Worm (Caenorhabditis elegans) whole organism, young adult: ENCODE data around the gene Y65A5A.1.
"Not testable (repeated sequence)": the region's sequence is repeated elsewhere in the genome, so short reads cannot be mapped to it uniquely, and the experiment has no call there.

Experiments used
- C17E4.6 ChIP-seq: fragments of 200-800 bp; sonication (Bioruptor generic); IDR thresholded peaks from 2 replicates; pipeline ENCODE4 v1.3.6; 2022; ENCODE audit warnings: missing genetic modification reagents, missing genetic modification characterization, missing compliant biosample characterization
- D2030.7 ChIP-seq: fragments of 200-800 bp; sonication (Bioruptor generic); IDR thresholded peaks from 2 replicates; pipeline ENCODE4 v1.3.6; 2022; ENCODE audit warnings: missing genetic modification reagents, missing genetic modification characterization, missing compliant biosample characterization
- F37B4.10 ChIP-seq: fragments of 200-800 bp; sonication (Bioruptor generic); IDR thresholded peaks from 2 replicates; pipeline ENCODE4 v1.3.6; 2022; ENCODE audit warnings: missing genetic modification characterization, missing compliant biosample characterization
- F49E8.2 ChIP-seq: sonication (generic microtip); optimal IDR thresholded peaks from 3 replicates; lab custom pipeline; 2017; ENCODE audit warnings: missing genetic modification characterization, mild to moderate bottlenecking, missing compliant biosample characterization, antibody characterized with exemption, moderate library complexity; ENCODE audit not compliant: insufficient read depth
- F55B11.4 ChIP-seq: sonication (generic microtip); optimal IDR thresholded peaks from 2 replicates; lab custom pipeline; 2016; ENCODE audit warnings: missing compliant biosample characterization, missing genetic modification characterization, borderline replicate concordance; ENCODE audit not compliant: insufficient read depth
- F57C9.4 ChIP-seq: sonication (generic microtip); optimal IDR thresholded peaks from 2 replicates; lab custom pipeline; 2017; ENCODE audit warnings: mild to moderate bottlenecking, missing genetic modification characterization, missing compliant biosample characterization
- K11D2.4 ChIP-seq: fragments of 200-800 bp; sonication (Bioruptor generic); IDR thresholded peaks from 2 replicates; pipeline ENCODE4 v1.3.6; 2022; ENCODE audit warnings: missing genetic modification reagents, missing genetic modification characterization, missing compliant biosample characterization
- T26A5.8 ChIP-seq: sonication (generic microtip); optimal IDR thresholded peaks from 2 replicates; lab custom pipeline; 2016; ENCODE audit warnings: missing genetic modification characterization, missing compliant biosample characterization
- Y53F4B.3 ChIP-seq: fragments of 200-800 bp; sonication (Bioruptor generic); IDR thresholded peaks from 2 replicates; pipeline ENCODE4 v1.3.6; 2022; ENCODE audit warnings: missing genetic modification reagents, missing genetic modification characterization, missing compliant biosample characterization
- Y56A3A.18 ChIP-seq: fragments of 200-800 bp; sonication (Bioruptor generic); IDR thresholded peaks from 2 replicates; pipeline ENCODE4 v1.3.6; 2022; ENCODE audit warnings: missing genetic modification reagents, missing genetic modification characterization, missing compliant biosample characterization
- ZK185.1 ChIP-seq: sonication (generic microtip); optimal IDR thresholded peaks from 2 replicates; lab custom pipeline; 2016; ENCODE audit warnings: mild to moderate bottlenecking, missing genetic modification characterization, missing compliant biosample characterization; ENCODE audit not compliant: poor library complexity, severe bottlenecking
- athp-1 ChIP-seq: sonication (generic microtip); optimal IDR thresholded peaks from 2 replicates; lab custom pipeline; 2017; ENCODE audit warnings: mild to moderate bottlenecking, missing genetic modification characterization, missing compliant biosample characterization
- attf-6 ChIP-seq: fragments of 200-800 bp; sonication (Bioruptor generic); IDR thresholded peaks from 2 replicates; pipeline ENCODE4 v1.3.6; 2022; ENCODE audit warnings: missing genetic modification reagents, missing genetic modification characterization, missing compliant biosample characterization
- cebp-2 ChIP-seq: fragments of 200-800 bp; sonication (Bioruptor generic); IDR thresholded peaks from 2 replicates; pipeline ENCODE4 v1.3.6; 2022; ENCODE audit warnings: missing genetic modification characterization, missing compliant biosample characterization
- ceh-27 ChIP-seq: fragments of 200-800 bp; sonication (Bioruptor generic); optimal IDR thresholded peaks from 2 replicates; lab custom pipeline; 2018; ENCODE audit warnings: mild to moderate bottlenecking, missing genetic modification characterization, moderate library complexity, missing compliant biosample characterization
- dox-1 ChIP-seq: fragments of 200-800 bp; sonication (Bioruptor generic); IDR thresholded peaks from 2 replicates; pipeline ENCODE4 v1.3.6; 2022; ENCODE audit warnings: missing genetic modification reagents, missing genetic modification characterization, missing compliant biosample characterization
- egl-18 ChIP-seq: fragments of 200-800 bp; sonication (Bioruptor generic); IDR thresholded peaks from 2 replicates; pipeline ENCODE4 v1.3.6; 2022; ENCODE audit warnings: missing genetic modification reagents, missing genetic modification characterization, missing compliant biosample characterization
- egl-44 ChIP-seq: fragments of 200-800 bp; sonication (Bioruptor generic); IDR thresholded peaks from 2 replicates; pipeline ENCODE4 v1.3.6; 2022; ENCODE audit warnings: missing genetic modification reagents, missing genetic modification characterization, missing compliant biosample characterization
- hlh-12 ChIP-seq: sonication (generic microtip); optimal IDR thresholded peaks from 2 replicates; lab custom pipeline; 2016; ENCODE audit warnings: missing genetic modification characterization, missing compliant biosample characterization
- hmg-1.2 ChIP-seq: fragments of 200-800 bp; sonication (Bioruptor generic); IDR thresholded peaks from 2 replicates; pipeline ENCODE4 v1.3.6; 2022; ENCODE audit warnings: missing genetic modification reagents, missing genetic modification characterization, missing compliant biosample characterization
- hmg-20 ChIP-seq: fragments of 200-800 bp; sonication (Bioruptor generic); IDR thresholded peaks from 2 replicates; pipeline ENCODE4 v1.3.6; 2022; ENCODE audit warnings: missing genetic modification reagents, missing genetic modification characterization, missing compliant biosample characterization
- let-526 ChIP-seq: fragments of 200-800 bp; sonication (Bioruptor generic); IDR thresholded peaks from 2 replicates; pipeline ENCODE4 v1.3.6; 2022; ENCODE audit warnings: missing genetic modification reagents, missing genetic modification characterization, missing compliant biosample characterization
- lsy-27 ChIP-seq: sonication (generic microtip); optimal IDR thresholded peaks from 2 replicates; lab custom pipeline; 2017; ENCODE audit warnings: missing genetic modification characterization, mild to moderate bottlenecking, missing compliant biosample characterization, antibody characterized with exemption, missing genotype, borderline replicate concordance; ENCODE audit not compliant: insufficient read depth
- mel-28 ChIP-seq: sonication (generic microtip); optimal IDR thresholded peaks from 2 replicates; lab custom pipeline; 2016; ENCODE audit warnings: borderline replicate concordance, mild to moderate bottlenecking, missing genetic modification characterization, missing compliant biosample characterization
- mes-4 ChIP-seq: sonication (generic microtip); optimal IDR thresholded peaks from 2 replicates; lab custom pipeline; 2016; ENCODE audit warnings: missing genotype, missing genetic modification characterization, missing compliant biosample characterization
- nhr-179 ChIP-seq: sonication (generic microtip); optimal IDR thresholded peaks from 2 replicates; lab custom pipeline; 2016; ENCODE audit warnings: mild to moderate bottlenecking, missing genetic modification characterization, missing compliant biosample characterization
- nhr-90 ChIP-seq: sonication (generic microtip); optimal IDR thresholded peaks from 2 replicates; lab custom pipeline; 2016; ENCODE audit warnings: missing genotype, mild to moderate bottlenecking, missing genetic modification characterization, missing compliant biosample characterization
- rcor-1 ChIP-seq: fragments of 200-800 bp; sonication (Bioruptor generic); IDR thresholded peaks from 2 replicates; pipeline ENCODE4 v1.3.6; 2022; ENCODE audit warnings: missing genetic modification reagents, missing genetic modification characterization, missing compliant biosample characterization
- snpc-1.1 ChIP-seq: sonication (generic microtip); optimal IDR thresholded peaks from 2 replicates; lab custom pipeline; 2017; ENCODE audit warnings: missing genetic modification characterization, mild to moderate bottlenecking, missing compliant biosample characterization, antibody characterized with exemption, moderate library complexity, missing genotype, missing genetic modification reagents; ENCODE audit not compliant: insufficient read depth
- snpc-1.3 ChIP-seq: sonication (generic microtip); optimal IDR thresholded peaks from 2 replicates; lab custom pipeline; 2017; ENCODE audit warnings: missing genetic modification characterization, mild to moderate bottlenecking, missing compliant biosample characterization, antibody characterized with exemption, moderate library complexity, missing genotype, missing genetic modification reagents; ENCODE audit not compliant: insufficient read depth
- snpc-4 ChIP-seq, 5 experiments: fragments of 150-350 bp in 1 of 5; sonication (generic microtip) in 4 of 5; optimal IDR thresholded peaks; 2 replicates each; lab custom pipeline; 2014 to 2018; ENCODE audit warnings: missing genetic modification characterization in 5 of 5, missing biosample characterization in 3 of 5, antibody characterized with exemption in 2 of 5, mild to moderate bottlenecking in 2 of 5, missing compliant biosample characterization in 2 of 5, missing genotype in 2 of 5, moderate library complexity in 2 of 5, missing genetic modification reagents in 1 of 5
- tbp1 ChIP-seq: fragments of 200-800 bp; sonication (Bioruptor generic); optimal IDR thresholded peaks from 2 replicates; lab custom pipeline; 2018; ENCODE audit warnings: mild to moderate bottlenecking, missing genetic modification characterization, missing compliant biosample characterization
- xnd-1 ChIP-seq: sonication (generic microtip); optimal IDR thresholded peaks from 2 replicates; lab custom pipeline; 2016; ENCODE audit warnings: missing genotype, missing genetic modification reagents, missing genetic modification characterization, missing compliant biosample characterization
- ztf-22 ChIP-seq: fragments of 200-800 bp; sonication (Bioruptor generic); optimal IDR thresholded peaks from 2 replicates; lab custom pipeline; 2018; ENCODE audit warnings: mild to moderate bottlenecking, missing genetic modification characterization, moderate library complexity, missing compliant biosample characterization
- ztf-28 ChIP-seq: fragments of 200-800 bp; sonication (Bioruptor generic); IDR thresholded peaks from 2 replicates; pipeline ENCODE4 v1.3.6; 2022; ENCODE audit warnings: missing genetic modification reagents, missing genetic modification characterization, missing compliant biosample characterization
- ztf-3 ChIP-seq: fragments of 200-800 bp; sonication (Bioruptor generic); optimal IDR thresholded peaks from 2 replicates; lab custom pipeline; 2018; ENCODE audit warnings: mild to moderate bottlenecking, missing genetic modification characterization, missing compliant biosample characterization

Y65A5A.1 gene

ce11 chrIV:16399776-16400368 lies at the start of gene Y65A5A.1 (continued):
- TF ChIP-seq ztf-22 (GFP tag; lab: Kevin White, UChicago): no peak
- TF ChIP-seq Y53F4B.3 (GFP tag; lab: Robert Waterston, UW): no peak
- TF ChIP-seq ztf-3 (GFP tag; lab: Kevin White, UChicago): no peak
- TF ChIP-seq rcor-1 (GFP tag; lab: Robert Waterston, UW): peak; percentile 46; the same call in 1 of the 2 replicates
- TF ChIP-seq Y56A3A.18 (GFP tag; lab: Robert Waterston, UW): 0 out of 2 replicates have a peak, but pooled peaks have one; percentile 34
- peak; percentile 93 for TF ChIP-seq attf-6
- TF ChIP-seq hmg-1.2: peak; percentile 55
- TF ChIP-seq ceh-27: no peak
- TF ChIP-seq C17E4.6 (GFP tag; lab: Robert Waterston, UW): no peak
- TF ChIP-seq snpc-1.3 (tag; lab: Kevin White, UChicago): peak; percentile 71
- no peak for TF ChIP-seq cebp-2 (GFP tag; lab: Robert Waterston, UW)
- TF ChIP-seq tbp1 (GFP tag; lab: Kevin White, UChicago): peak; percentile 89
- TF ChIP-seq let-526 (GFP tag; lab: Robert Waterston, UW): no peak
- TF ChIP-seq dox-1: peak; percentile 61; the same call in 1 of the 2 replicates
- TF ChIP-seq snpc-1.1 (tag; lab: Kevin White, UChicago): peak; percentile 55

- TF ChIP-seq F55B11.4 (tag; lab: Kevin White, UChicago) (no peak), T26A5.8 (tag; lab: Kevin White, UChicago) (no peak), K11D2.4 (GFP tag; lab: Robert Waterston, UW) (no peak), ztf-28 (GFP tag; lab: Robert Waterston, UW) (no peak), athp-1 (tag; lab: Kevin White, UChicago) (no peak), snpc-4 (GFP tag; optimal IDR thresholded peaks at IDR 0.05; lab: Kevin White, UChicago) (no peak), snpc-4 (tag; optimal IDR thresholded peaks at IDR 0.05; lab: Kevin White, UChicago) (peak in 1 of 4 experiments; percentile 63), attf-6 (0 out of 2 replicates have a peak, but pooled peaks have one; percentile 30), mel-28 (no peak), F49E8.2 (tag; lab: Kevin White, UChicago) (no peak), nhr-179 (tag; lab: Kevin White, UChicago) (no peak), hlh-12 (tag; lab: Kevin White, UChicago) (no peak), nhr-90 (tag; lab: Kevin White, UChicago) (no peak)
- TF ChIP-seq, all 124 proteins: peak for 2
Observed at ce11 chrIV:16446664-16447063, 47.0 kb upstream of the Y65A5A.1 start.

- TF ChIP-seq F37B4.10 (no peak), attf-6 (peak; percentile 68; the same call in 1 of the 2 replicates)
- TF ChIP-seq, all 124 proteins: peak for 1
Observed at ce11 chrIV:16442963-16443362, 43.3 kb upstream of the Y65A5A.1 start, which contains the start of gene dlc-4. dlc-4 (plus strand) TSS chrIV:16443263.

- not testable (repeated sequence) for TF ChIP-seq snpc-4 (GFP tag; optimal IDR thresholded peaks at IDR 0.05; lab: Kevin White, UChicago)
- TF ChIP-seq snpc-4 (tag; optimal IDR thresholded peaks at IDR 0.05; lab: Kevin White, UChicago): peak in 2 of 4 experiments; percentile 76 to 94
- TF ChIP-seq attf-6: peak; percentile 90
Observed at ce11 chrIV:16440446-16441049, 40.9 kb upstream of the Y65A5A.1 start.

- TF ChIP-seq xnd-1 (tag; lab: Kevin White, UChicago) (no peak), F57C9.4 (no peak), lsy-27 (tag; lab: Kevin White, UChicago) (no peak), hmg-1.2 (no peak), D2030.7 (GFP tag; lab: Robert Waterston, UW) (no peak), mes-4 (tag; lab: Kevin White, UChicago) (no peak), ZK185.1 (tag; lab: Kevin White, UChicago) (no peak), egl-44 (GFP tag; lab: Robert Waterston, UW) (no peak), hmg-20 (GFP tag; lab: Robert Waterston, UW) (no peak), mel-28 (no peak), egl-18 (GFP tag; lab: Robert Waterston, UW) (no peak)
- TF ChIP-seq, all 124 proteins: peak for 0
Observed at ce11 chrIV:16431929-16432328, 32.3 kb upstream of the Y65A5A.1 start, which contains the start of gene dlc-3. dlc-3 (plus strand) TSS chrIV:16432229.
